Fruit fly (Drosophila melanogaster): ENCODE results near the gene pnt.

The pnt gene

DNA sequence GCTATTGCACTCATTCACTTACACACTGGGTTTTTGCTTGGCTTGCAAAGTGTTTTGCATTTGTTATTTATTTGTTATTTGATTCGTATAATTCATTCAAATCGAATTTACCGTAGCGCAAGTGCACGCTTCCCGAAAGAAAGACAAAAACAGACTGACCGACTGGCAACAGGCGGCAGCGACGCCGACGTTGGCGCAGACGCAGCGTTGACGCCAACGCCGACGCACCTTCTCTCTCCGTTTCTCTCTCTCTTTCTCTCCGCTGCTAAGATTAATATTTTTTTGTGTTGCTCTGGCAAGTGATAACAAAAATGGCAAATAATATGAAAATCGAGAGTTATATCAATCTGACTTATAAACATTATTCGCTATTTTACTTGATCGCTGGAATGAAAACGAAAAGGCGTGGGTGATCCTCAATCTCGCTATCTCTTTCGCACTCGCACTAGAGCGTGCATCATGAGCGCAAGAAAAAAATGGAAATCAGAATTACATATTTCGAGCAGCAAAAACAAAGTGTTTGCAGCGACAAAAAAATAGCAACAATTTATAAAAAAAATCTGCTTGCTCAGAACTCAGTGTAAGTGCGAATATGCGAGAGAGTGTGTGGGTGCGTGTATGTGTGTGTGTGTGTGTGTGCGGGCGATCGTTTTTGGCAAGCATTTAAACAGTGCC, at the start of gene pnt:
Gene pnt (minus strand): TSS at position 161 of the 675 bp plus-strand sequence.
- TF ChIP-seq CG34367 (tag; optimal IDR thresholded peaks at IDR 0.05) (no peak), Ets98B (GFP tag; IDR thresholded peaks at IDR 0.05) (peak; percentile 4; the same call in 1 of the 2 replicates), rn (GFP tag; IDR thresholded peaks at IDR 0.05) (no peak), EcR (GFP tag; optimal IDR thresholded peaks at IDR 0.05) (no peak), CG12605 (GFP tag; IDR thresholded peaks at IDR 0.05) (peak; percentile 30; the same call in 1 of the 2 replicates), Pif1B (GFP tag; optimal IDR thresholded peaks at IDR 0.05) (no peak), gl (tag; optimal IDR thresholded peaks at IDR 0.05) (no peak), CG14655 (GFP tag; optimal IDR thresholded peaks at IDR 0.05) (no peak), CG10348 (GFP tag; IDR thresholded peaks at IDR 0.05) (no peak), CG32121 (GFP tag; IDR thresholded peaks at IDR 0.05) (peak; percentile 32; the same call in 1 of the 2 replicates), CG4496 (GFP tag; IDR thresholded peaks at IDR 0.05) (no peak), CG8301 (tag; optimal IDR thresholded peaks at IDR 0.05) (no peak)

DNA sequence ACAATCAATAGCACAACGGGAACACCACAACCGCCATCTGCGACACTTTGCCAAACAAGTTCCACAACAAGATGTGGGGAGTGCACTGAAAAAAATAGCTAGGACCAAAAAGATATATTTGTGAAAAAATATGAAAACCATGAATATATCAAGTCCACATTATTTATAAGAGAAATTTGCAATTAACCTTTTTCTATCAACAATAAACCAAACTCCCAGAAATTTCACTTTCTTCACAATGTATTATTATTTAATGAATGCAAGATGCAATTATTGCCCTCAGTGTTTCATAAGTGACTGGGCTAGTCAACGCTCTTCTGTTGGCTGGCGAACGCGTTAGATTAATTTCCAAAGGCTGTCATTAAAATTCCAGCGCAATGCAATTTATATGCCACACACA, 49.8 kb upstream of the pnt start:
- TF ChIP-seq gl (tag; optimal IDR thresholded peaks at IDR 0.05) (no peak), Ets98B (GFP tag; IDR thresholded peaks at IDR 0.05) (peak; percentile 71), CG8159 (tag; optimal IDR thresholded peaks at IDR 0.05) (no peak), D1 (tag; optimal IDR thresholded peaks at IDR 0.05) (no peak), rn (GFP tag; IDR thresholded peaks at IDR 0.05) (peak; percentile 44; the same call in 1 of the 2 replicates), fd96Ca (GFP tag; IDR thresholded peaks at IDR 0.05) (0 out of 3 replicates have a peak, but pooled peaks have one; percentile 28), CG9948 (tag; optimal IDR thresholded peaks at IDR 0.05) (peak; percentile 11), CG32121 (GFP tag; IDR thresholded peaks at IDR 0.05) (peak; percentile 69), CG14655 (GFP tag; optimal IDR thresholded peaks at IDR 0.05) (peak; percentile 76), CG4496 (GFP tag; IDR thresholded peaks at IDR 0.05) (peak; percentile 67), Pif1A (GFP tag; optimal IDR thresholded peaks at IDR 0.05) (peak; percentile 51), CG12605 (GFP tag; IDR thresholded peaks at IDR 0.05) (peak; percentile 64), CG8301 (tag; optimal IDR thresholded peaks at IDR 0.05) (peak; percentile 71)

DNA sequence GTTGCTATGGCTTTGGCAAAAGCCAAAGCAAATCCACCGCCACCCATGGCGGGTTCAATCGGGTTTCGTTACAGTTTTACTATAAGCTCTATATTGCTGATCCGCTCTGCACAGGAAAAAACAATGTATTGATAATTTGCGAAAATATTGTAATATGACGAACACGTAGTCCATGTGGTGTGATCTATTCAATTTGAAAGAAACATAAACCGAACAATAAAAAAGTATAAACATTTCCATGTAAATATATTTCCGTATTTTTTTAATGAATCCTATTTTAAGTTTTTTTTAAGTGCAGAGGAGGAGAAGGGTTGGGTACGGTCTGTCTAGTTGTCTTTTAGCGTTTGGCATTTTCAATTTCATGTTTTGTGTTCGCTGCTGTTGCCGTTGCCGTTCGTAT, 47.5 kb upstream of the pnt start:
- peak; percentile 34 for TF ChIP-seq CG8301 (tag; optimal IDR thresholded peaks at IDR 0.05)
- no peak for TF ChIP-seq CG4496 (GFP tag; IDR thresholded peaks at IDR 0.05)
- peak; percentile 35; the same call in 1 of the 2 replicates for TF ChIP-seq CG32121 (GFP tag; IDR thresholded peaks at IDR 0.05)
- TF ChIP-seq CG14655 (GFP tag; optimal IDR thresholded peaks at IDR 0.05): peak; percentile 33
- no peak for TF ChIP-seq Pif1A (GFP tag; optimal IDR thresholded peaks at IDR 0.05)
- no peak for TF ChIP-seq gl (tag; optimal IDR thresholded peaks at IDR 0.05)
- no peak for TF ChIP-seq CG13204 (GFP tag; optimal IDR thresholded peaks at IDR 0.05)

DNA sequence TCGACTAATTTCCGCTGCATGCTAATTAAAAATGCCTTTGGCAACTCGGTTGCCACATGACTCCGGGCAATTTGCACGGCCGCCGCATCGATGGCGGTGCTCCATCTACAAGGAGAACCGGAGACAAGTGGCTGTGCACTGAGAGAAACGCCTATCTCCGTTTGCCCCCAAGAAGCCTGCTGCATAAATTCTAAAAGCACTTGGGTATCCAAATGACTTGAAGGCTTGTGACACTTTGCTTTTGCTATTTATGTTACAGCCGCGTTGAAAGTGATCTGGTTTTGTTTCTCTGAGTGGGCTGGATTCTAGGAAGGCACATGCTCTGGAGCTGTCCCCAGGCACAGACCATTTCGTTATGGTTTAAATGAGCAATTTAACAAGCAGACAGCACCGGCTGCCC, 46.3 kb upstream of the pnt start:
- TF ChIP-seq CG8301 (tag; optimal IDR thresholded peaks at IDR 0.05) (peak; percentile 73), CG17806 (tag; optimal IDR thresholded peaks at IDR 0.05) (peak; percentile 53), fd96Ca (GFP tag; IDR thresholded peaks at IDR 0.05) (peak; percentile 79), CG4496 (GFP tag; IDR thresholded peaks at IDR 0.05) (peak; percentile 72), CG14655 (GFP tag; optimal IDR thresholded peaks at IDR 0.05) (peak; percentile 83), Pif1B (GFP tag; optimal IDR thresholded peaks at IDR 0.05) (peak; percentile 22), rn (GFP tag; IDR thresholded peaks at IDR 0.05) (0 out of 2 replicates have a peak, but pooled peaks have one; percentile 20), CG15710 (tag; optimal IDR thresholded peaks at IDR 0.05) (no peak), CG8159 (tag; optimal IDR thresholded peaks at IDR 0.05) (peak; percentile 24), Pif1A (GFP tag; optimal IDR thresholded peaks at IDR 0.05) (peak; percentile 58), CG9948 (tag; optimal IDR thresholded peaks at IDR 0.05) (peak; percentile 52), CG34367 (tag; optimal IDR thresholded peaks at IDR 0.05) (no peak), EcR (GFP tag; optimal IDR thresholded peaks at IDR 0.05) (no peak), gl (tag; optimal IDR thresholded peaks at IDR 0.05) (no peak), CG10348 (GFP tag; IDR thresholded peaks at IDR 0.05) (no peak), D1 (tag; optimal IDR thresholded peaks at IDR 0.05) (no peak), Ets98B (GFP tag; IDR thresholded peaks at IDR 0.05) (peak; percentile 56), Snoo (tag; optimal IDR thresholded peaks at IDR 0.05) (no peak), CG13204 (GFP tag; optimal IDR thresholded peaks at IDR 0.05) (no peak), CG12605 (GFP tag; IDR thresholded peaks at IDR 0.05) (peak; percentile 58; the same call in 1 of the 2 replicates), CG32121 (GFP tag; IDR thresholded peaks at IDR 0.05) (peak; percentile 35; the same call in 1 of the 2 replicates)

DNA sequence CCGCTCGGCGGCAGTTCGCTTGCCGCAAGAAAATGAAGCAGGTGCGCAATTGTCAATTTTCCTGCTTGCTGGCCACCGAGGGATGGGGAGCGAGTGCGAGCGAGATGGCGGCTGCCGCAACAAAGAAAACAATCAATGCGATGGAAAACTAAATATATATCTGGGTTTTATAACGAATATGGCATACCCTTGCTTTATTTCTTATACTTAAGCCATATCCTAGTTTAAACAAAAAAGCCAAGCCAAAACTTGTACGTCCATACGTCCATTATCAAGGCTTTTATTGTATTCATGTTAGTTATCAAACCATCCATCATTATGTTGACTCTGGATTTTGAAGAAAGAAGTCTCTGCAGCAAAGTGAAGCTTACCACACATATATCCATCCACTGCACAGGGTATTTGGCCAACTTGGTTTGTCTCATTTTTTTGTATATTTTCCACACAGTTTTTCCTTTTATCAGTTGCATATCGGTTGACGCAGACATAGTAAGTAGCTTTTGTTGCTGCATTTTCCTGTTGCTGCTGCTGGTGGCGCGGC, 44.9 kb upstream of the pnt start:
- TF ChIP-seq CG14655 (GFP tag; optimal IDR thresholded peaks at IDR 0.05): peak; percentile 38
- peak; percentile 39 for TF ChIP-seq CG8301 (tag; optimal IDR thresholded peaks at IDR 0.05)
- TF ChIP-seq Ets98B (GFP tag; IDR thresholded peaks at IDR 0.05): peak; percentile 46; the same call in 1 of the 2 replicates
- no peak for TF ChIP-seq CG12605 (GFP tag; IDR thresholded peaks at IDR 0.05)

DNA sequence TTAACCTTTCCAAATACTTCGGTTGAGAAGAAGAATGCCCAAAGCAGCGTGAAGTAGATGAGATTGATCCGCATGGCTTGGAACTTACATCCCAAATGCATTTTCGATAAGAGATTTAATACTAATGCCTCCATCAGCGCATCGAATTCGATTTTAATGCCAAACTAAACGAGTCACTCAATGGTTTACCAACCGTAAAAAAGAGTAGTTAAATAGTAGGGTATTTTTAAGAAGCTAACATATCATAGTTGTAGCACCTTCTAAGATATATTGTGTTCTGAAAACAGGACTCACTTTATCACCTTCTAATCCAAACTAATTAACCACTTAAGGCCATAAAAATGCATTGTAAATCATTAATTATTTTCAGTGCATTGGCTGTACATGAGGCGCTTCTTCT, 42.8 kb upstream of the pnt start, which contains the start of gene CG31515:
Gene CG31515 (minus strand): TSS at position 101 of the 400 bp plus-strand sequence.
- TF ChIP-seq CG34367 (tag; optimal IDR thresholded peaks at IDR 0.05) (no peak), CG10348 (GFP tag; IDR thresholded peaks at IDR 0.05) (no peak), CG8159 (tag; optimal IDR thresholded peaks at IDR 0.05) (no peak), Ets98B (GFP tag; IDR thresholded peaks at IDR 0.05) (no peak), CG32121 (GFP tag; IDR thresholded peaks at IDR 0.05) (no peak), CG12605 (GFP tag; IDR thresholded peaks at IDR 0.05) (no peak), Pif1B (GFP tag; optimal IDR thresholded peaks at IDR 0.05) (no peak), rn (GFP tag; IDR thresholded peaks at IDR 0.05) (no peak), CG13204 (GFP tag; optimal IDR thresholded peaks at IDR 0.05) (no peak), CG17806 (tag; optimal IDR thresholded peaks at IDR 0.05) (no peak), Snoo (tag; optimal IDR thresholded peaks at IDR 0.05) (no peak), Pif1A (GFP tag; optimal IDR thresholded peaks at IDR 0.05) (no peak)
